Worm (Caenorhabditis elegans): ENCODE measurements around the gene R02E4.1.

Gene R02E4.1

ce11 chrX:4104435-4104834, at the start of gene R02E4.1:
TSS of gene R02E4.1 (minus strand) at chrX:4104535.
- TF ChIP-seq ceh-20 (GFP tag; IDR thresholded peaks at IDR 0.05) (no peak), saeg-2 (GFP tag; IDR thresholded peaks at IDR 0.05) (no peak), ceh-32 (tag; optimal IDR thresholded peaks at IDR 0.05; ENCODE audit: poor library complexity) (no peak), cey-2 (tag; optimal IDR thresholded peaks at IDR 0.05; ENCODE audit: borderline replicate concordance, insufficient read depth) (no peak), egl-43 (GFP tag; IDR thresholded peaks at IDR 0.05) (no peak), spr-1 (tag; optimal IDR thresholded peaks at IDR 0.05) (no peak)

DNA sequence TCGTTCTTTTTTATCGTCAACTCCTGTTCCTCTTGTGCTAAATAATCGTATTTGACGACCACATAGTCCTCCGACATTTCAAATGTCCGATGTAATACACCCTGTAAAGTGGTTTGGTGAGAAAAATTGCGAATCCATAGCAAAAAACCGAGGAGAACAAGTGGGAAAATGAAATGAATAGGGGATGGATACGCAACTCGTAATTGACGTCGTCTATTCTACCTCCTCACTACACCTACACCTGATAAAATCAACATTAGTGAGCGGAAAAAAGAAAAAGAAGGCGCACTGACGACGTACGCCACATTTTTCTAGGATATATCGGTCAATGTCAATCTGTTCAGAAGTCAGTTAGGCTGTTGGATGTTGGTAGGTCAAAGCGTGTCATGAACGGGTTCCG, 49.0 kb upstream of the R02E4.1 start, which contains the start of gene nck-1:
Gene nck-1 (minus strand): TSS at position 101 of the 400 bp plus-strand sequence.
- TF ChIP-seq sdz-12 (GFP tag; optimal IDR thresholded peaks at IDR 0.05) (no peak), hlh-11 (tag; optimal IDR thresholded peaks at IDR 0.05) (no peak), unc-62 (GFP tag; optimal IDR thresholded peaks at IDR 0.05 in 1 of 2) (peak in 1 of 2 experiments; percentile 20), unc-62 (tag; optimal IDR thresholded peaks at IDR 0.05) (no peak), mdt-29 (GFP tag; IDR thresholded peaks at IDR 0.05) (no peak), fos-1 (tag; optimal IDR thresholded peaks at IDR 0.05) (no peak)

DNA sequence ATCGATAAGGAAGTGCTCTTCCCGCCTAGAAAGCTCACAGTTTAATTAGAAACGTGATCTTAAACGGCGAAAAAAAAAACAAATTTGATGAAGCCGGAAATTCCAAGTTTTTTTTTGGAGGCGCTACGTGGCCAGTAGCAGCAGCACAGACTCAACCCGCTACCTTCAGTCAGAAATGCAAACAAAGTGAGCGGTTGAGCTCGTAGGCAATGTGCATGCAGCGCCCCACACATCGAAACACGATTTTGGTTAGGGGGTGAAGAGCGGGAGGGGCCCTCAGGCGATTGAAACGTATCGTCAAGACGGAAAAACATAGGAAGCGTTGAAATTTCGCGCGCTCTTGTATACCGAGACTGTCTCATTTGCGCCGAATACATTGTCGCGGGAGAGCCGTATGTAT, 46.9 kb upstream of the R02E4.1 start:
- peak; percentile 82 for TF ChIP-seq aha-1 (tag)
- TF ChIP-seq nhr-76 (tag; optimal IDR thresholded peaks at IDR 0.05): no peak
- TF ChIP-seq aly-2 (tag; optimal IDR thresholded peaks at IDR 0.05): no peak
- TF ChIP-seq zfp-3 (GFP tag; conservative IDR thresholded peaks at IDR 0.05): no peak
- TF ChIP-seq fkh-10 (GFP tag; optimal IDR thresholded peaks at IDR 0.05): no peak
- no peak for TF ChIP-seq zag-1 (tag; optimal IDR thresholded peaks at IDR 0.05)
- 0 out of 2 replicates have a peak, but pooled peaks have one; percentile 53 for TF ChIP-seq egl-43 (GFP tag; IDR thresholded peaks at IDR 0.05)
- no peak for TF ChIP-seq ztf-7 (tag; optimal IDR thresholded peaks at IDR 0.05)
- no peak for TF ChIP-seq nhr-41 (GFP tag; IDR thresholded peaks at IDR 0.05)
- no peak for TF ChIP-seq Y48G9A.11 (GFP tag; IDR thresholded peaks at IDR 0.05)
- TF ChIP-seq hlh-11 (tag; optimal IDR thresholded peaks at IDR 0.05): no peak
- TF ChIP-seq duxl-1 (tag; optimal IDR thresholded peaks at IDR 0.05; ENCODE audit: poor library complexity): no peak
- TF ChIP-seq nhr-28 (tag; optimal IDR thresholded peaks at IDR 0.05): peak; percentile 25
- TF ChIP-seq egl-27 (tag; optimal IDR thresholded peaks at IDR 0.05): no peak
- no peak for TF ChIP-seq nhr-48 (tag; optimal IDR thresholded peaks at IDR 0.05)
- TF ChIP-seq lin-39 (tag; optimal IDR thresholded peaks at IDR 0.05): no peak
- no peak for TF ChIP-seq snpc-4 (tag; optimal IDR thresholded peaks at IDR 0.05)
- TF ChIP-seq Y75B8A.6 (GFP tag; IDR thresholded peaks at IDR 0.05): no peak
- no peak for TF ChIP-seq F44E2.7 (GFP tag; IDR thresholded peaks at IDR 0.05)
- 0 out of 2 replicates have a peak, but pooled peaks have one; percentile 14 for TF ChIP-seq set-16 (GFP tag; IDR thresholded peaks at IDR 0.05)
- no peak for TF ChIP-seq R02D3.7 (tag; optimal IDR thresholded peaks at IDR 0.05)
- TF ChIP-seq T26A8.4 (GFP tag; IDR thresholded peaks at IDR 0.05): no peak
- TF ChIP-seq zfp-2 (tag; optimal IDR thresholded peaks at IDR 0.05): no peak
- no peak for TF ChIP-seq vab-7 (GFP tag; IDR thresholded peaks at IDR 0.05)

DNA sequence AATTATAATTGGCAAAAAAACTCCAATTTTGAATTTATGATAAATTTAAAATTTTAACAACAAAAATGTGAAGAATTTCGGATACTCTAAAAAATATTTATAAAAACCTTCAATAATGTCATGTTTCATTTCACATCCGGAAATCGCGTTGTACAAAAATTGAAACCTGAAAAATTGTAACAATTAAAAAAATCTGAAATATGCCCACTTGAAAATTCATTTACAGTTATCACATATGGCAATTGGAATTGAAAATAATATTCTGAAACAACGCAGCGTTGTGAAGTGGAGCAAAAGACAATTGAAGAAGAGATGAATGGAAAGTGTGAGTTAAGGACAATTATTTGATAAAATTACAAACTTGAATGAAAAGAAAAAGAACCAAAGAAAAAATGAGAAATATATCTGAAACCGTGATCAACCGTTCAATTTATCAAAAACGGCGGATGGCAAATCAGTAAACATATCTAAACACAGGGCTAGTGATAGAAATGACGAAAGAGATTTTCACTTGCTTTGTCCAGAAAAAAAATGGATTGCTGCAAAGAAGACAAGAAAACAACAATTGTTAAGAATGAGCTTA, 44.2 kb upstream of the R02E4.1 start:
- no peak for TF ChIP-seq madf-5 (GFP tag; IDR thresholded peaks at IDR 0.05)
- TF ChIP-seq lin-29 (GFP tag; IDR thresholded peaks at IDR 0.05): no peak
- no peak for TF ChIP-seq ztf-7 (tag; optimal IDR thresholded peaks at IDR 0.05)
- TF ChIP-seq zip-11 (GFP tag; IDR thresholded peaks at IDR 0.05): no peak
- TF ChIP-seq dmd-9 (GFP tag; IDR thresholded peaks at IDR 0.05): 0 out of 2 replicates have a peak, but pooled peaks have one; percentile 1
- TF ChIP-seq nhr-25 (tag; optimal IDR thresholded peaks at IDR 0.05; ENCODE audit: borderline replicate concordance, insufficient read depth): peak; percentile 23
- 0 out of 2 replicates have a peak, but pooled peaks have one; percentile 53 for TF ChIP-seq F44E2.7 (GFP tag; IDR thresholded peaks at IDR 0.05)
- peak; percentile 23; the same call in 1 of the 2 replicates for TF ChIP-seq zfp-3 (GFP tag; conservative IDR thresholded peaks at IDR 0.05)
- TF ChIP-seq lin-1 (GFP tag; IDR thresholded peaks at IDR 0.05): peak; percentile 10; the same call in 1 of the 2 replicates
- TF ChIP-seq pqm-1 (tag; optimal IDR thresholded peaks at IDR 0.05): no peak
- peak; percentile 6 for TF ChIP-seq gei-8 (GFP tag; optimal IDR thresholded peaks at IDR 0.05)
- no peak for TF ChIP-seq ceh-20 (GFP tag; IDR thresholded peaks at IDR 0.05)
- peak; percentile 1 for TF ChIP-seq F37D6.2 (tag; optimal IDR thresholded peaks at IDR 0.05)
- TF ChIP-seq cey-2 (tag; optimal IDR thresholded peaks at IDR 0.05; ENCODE audit: borderline replicate concordance, insufficient read depth): no peak
- TF ChIP-seq snpc-4 (tag; optimal IDR thresholded peaks at IDR 0.05): no peak
- TF ChIP-seq nhr-6 (tag; optimal IDR thresholded peaks at IDR 0.05): no peak
- 0 out of 2 replicates have a peak, but pooled peaks have one; percentile 8 for TF ChIP-seq nhr-41 (GFP tag; IDR thresholded peaks at IDR 0.05)
- TF ChIP-seq daf-16 (GFP tag; optimal IDR thresholded peaks at IDR 0.05): no peak
- peak; percentile 22 for TF ChIP-seq daf-16 (tag; optimal IDR thresholded peaks at IDR 0.05)
- TF ChIP-seq zag-1 (tag; optimal IDR thresholded peaks at IDR 0.05): no peak
- TF ChIP-seq nhr-28 (tag; optimal IDR thresholded peaks at IDR 0.05): no peak
